Worm (Caenorhabditis elegans) whole organism, late embryonic: Measurements from ENCODE around the gene Y116F11B.7.

Experiments
- C08G9.2 ChIP-seq: sonication (generic microtip); optimal IDR thresholded peaks from 2 replicates; lab custom pipeline; 2016; ENCODE audit warnings: mild to moderate bottlenecking, missing genetic modification characterization, moderate library complexity, missing compliant biosample characterization
- C38D4.7 ChIP-seq: fragments of 200-800 bp; sonication (Bioruptor generic); optimal IDR thresholded peaks from 2 replicates; lab custom pipeline; 2018; ENCODE audit warnings: mild to moderate bottlenecking, missing genetic modification characterization, moderate library complexity, missing compliant biosample characterization
- F13H6.1 ChIP-seq: sonication (generic microtip); optimal IDR thresholded peaks from 2 replicates; lab custom pipeline; 2016; ENCODE audit warnings: missing genetic modification characterization, missing compliant biosample characterization
- K02D7.2 ChIP-seq: sonication (generic microtip); optimal IDR thresholded peaks from 2 replicates; lab custom pipeline; 2017; ENCODE audit warnings: mild to moderate bottlenecking, missing genetic modification characterization, missing compliant biosample characterization
- T23F11.4 ChIP-seq: fragments of 200-800 bp; sonication (Bioruptor generic); optimal IDR thresholded peaks from 2 replicates; lab custom pipeline; 2018; ENCODE audit warnings: mild to moderate bottlenecking, missing genetic modification characterization, missing compliant biosample characterization
- Y22D7AL.16 ChIP-seq: sonication (generic microtip); optimal IDR thresholded peaks from 2 replicates; lab custom pipeline; 2016; ENCODE audit warnings: missing genetic modification characterization, missing compliant biosample characterization
- ama-1 ChIP-seq: fragments of 150-350 bp; optimal IDR thresholded peaks from 2 replicates; lab custom pipeline; 2014
- ceh-18 ChIP-seq: sonication (generic microtip); optimal IDR thresholded peaks from 2 replicates; lab custom pipeline; 2016; ENCODE audit warnings: missing genetic modification characterization, missing compliant biosample characterization
- ceh-2 ChIP-seq: sonication (generic microtip); optimal IDR thresholded peaks from 2 replicates; lab custom pipeline; 2016; ENCODE audit warnings: missing genotype, missing genetic modification characterization, missing compliant biosample characterization
- ceh-31 ChIP-seq: sonication (generic microtip); optimal IDR thresholded peaks from 2 replicates; lab custom pipeline; 2016; ENCODE audit warnings: missing genetic modification characterization, missing compliant biosample characterization
- ceh-48 ChIP-seq: sonication (generic microtip); optimal IDR thresholded peaks from 2 replicates; lab custom pipeline; 2016; ENCODE audit warnings: missing genetic modification characterization, inconsistent platforms, missing compliant biosample characterization
- che-1 ChIP-seq: sonication (generic microtip); optimal IDR thresholded peaks from 2 replicates; lab custom pipeline; 2016; ENCODE audit warnings: mild to moderate bottlenecking, missing genetic modification characterization, missing compliant biosample characterization
- elt-2 ChIP-seq: sonication (generic microtip); optimal IDR thresholded peaks from 2 replicates; lab custom pipeline; 2016; ENCODE audit warnings: missing genetic modification reagents, missing genetic modification characterization, missing compliant biosample characterization
- elt-4 ChIP-seq: sonication (generic microtip); optimal IDR thresholded peaks from 2 replicates; lab custom pipeline; 2016; ENCODE audit warnings: missing genetic modification characterization, missing compliant biosample characterization
- ets-4 ChIP-seq: sonication (generic microtip); optimal IDR thresholded peaks from 2 replicates; lab custom pipeline; 2016; ENCODE audit warnings: missing genetic modification characterization, missing compliant biosample characterization
- eyg-1 ChIP-seq: sonication (generic microtip); optimal IDR thresholded peaks from 2 replicates; lab custom pipeline; 2016; ENCODE audit warnings: missing genotype, missing genetic modification characterization, missing compliant biosample characterization
- fkh-10 ChIP-seq: fragments of 150-350 bp; optimal IDR thresholded peaks from 2 replicates; lab custom pipeline; 2014; ENCODE audit warnings: missing biosample characterization, missing genetic modification reagents, missing genetic modification characterization
- hlh-15 ChIP-seq: sonication (generic microtip); optimal IDR thresholded peaks from 2 replicates; lab custom pipeline; 2016; ENCODE audit warnings: missing genetic modification characterization, missing compliant biosample characterization
- hlh-30 ChIP-seq: sonication (generic microtip); optimal IDR thresholded peaks from 2 replicates; lab custom pipeline; 2017; ENCODE audit warnings: antibody characterized with exemption, missing genetic modification characterization, missing compliant biosample characterization; ENCODE audit not compliant: insufficient read depth
- hlh-6 ChIP-seq: sonication (generic microtip); optimal IDR thresholded peaks from 2 replicates; lab custom pipeline; 2016; ENCODE audit warnings: missing genotype, missing genetic modification characterization, missing compliant biosample characterization
- hlh-8 ChIP-seq: sonication (generic microtip); optimal IDR thresholded peaks from 2 replicates; lab custom pipeline; 2016; ENCODE audit warnings: missing genotype, missing genetic modification characterization, missing compliant biosample characterization
- lim-6 ChIP-seq: sonication (generic microtip); optimal IDR thresholded peaks from 2 replicates; lab custom pipeline; 2016; ENCODE audit warnings: missing genetic modification characterization, missing compliant biosample characterization
- madf-2 ChIP-seq: sonication (generic microtip); optimal IDR thresholded peaks from 2 replicates; lab custom pipeline; 2017; ENCODE audit warnings: missing genetic modification characterization, missing compliant biosample characterization
- mec-3 ChIP-seq: sonication (generic microtip); optimal IDR thresholded peaks from 2 replicates; lab custom pipeline; 2016; ENCODE audit warnings: borderline replicate concordance, missing genetic modification characterization, missing compliant biosample characterization
- nfya-1 ChIP-seq: sonication (generic microtip); optimal IDR thresholded peaks from 2 replicates; lab custom pipeline; 2017; ENCODE audit warnings: missing genetic modification characterization, mild to moderate bottlenecking, missing compliant biosample characterization, antibody characterized with exemption, moderate library complexity
- nhr-11 ChIP-seq: fragments of 150-350 bp; optimal IDR thresholded peaks from 2 replicates; lab custom pipeline; 2014; ENCODE audit warnings: missing biosample characterization, missing genetic modification characterization
- nhr-232 ChIP-seq: sonication (generic microtip); optimal IDR thresholded peaks from 2 replicates; lab custom pipeline; 2016; ENCODE audit warnings: missing genetic modification characterization, missing compliant biosample characterization
- npax-4 ChIP-seq: sonication (generic microtip); optimal IDR thresholded peaks from 2 replicates; lab custom pipeline; 2016; ENCODE audit warnings: missing genetic modification characterization, missing compliant biosample characterization
- odd-2 ChIP-seq: sonication (generic microtip); optimal IDR thresholded peaks from 2 replicates; lab custom pipeline; 2017; ENCODE audit warnings: antibody characterized with exemption, mild to moderate bottlenecking, missing genetic modification characterization, missing compliant biosample characterization
- pat-9 ChIP-seq: fragments of 200-800 bp; sonication (Bioruptor generic); optimal IDR thresholded peaks from 2 replicates; lab custom pipeline; 2018; ENCODE audit warnings: mild to moderate bottlenecking, missing genetic modification characterization, moderate library complexity, missing compliant biosample characterization
- pha-2 ChIP-seq: sonication (generic microtip); optimal IDR thresholded peaks from 2 replicates; lab custom pipeline; 2017; ENCODE audit warnings: mild to moderate bottlenecking, missing genetic modification characterization, missing compliant biosample characterization
- rnt-1 ChIP-seq: sonication (generic microtip); optimal IDR thresholded peaks from 2 replicates; lab custom pipeline; 2016; ENCODE audit warnings: missing genetic modification characterization, missing compliant biosample characterization
- sdc-2 ChIP-seq: sonication (generic microtip); optimal IDR thresholded peaks from 2 replicates; lab custom pipeline; 2016; ENCODE audit warnings: missing genotype, missing genetic modification characterization, missing compliant biosample characterization
- sox-2 ChIP-seq: fragments of 200-800 bp; sonication (Bioruptor generic); IDR thresholded peaks from 2 replicates; pipeline ENCODE4 v1.3.6; 2022; ENCODE audit warnings: missing genetic modification reagents, missing genetic modification characterization, missing compliant biosample characterization
- syd-9 ChIP-seq: sonication (generic microtip); optimal IDR thresholded peaks from 2 replicates; lab custom pipeline; 2016; ENCODE audit warnings: mild to moderate bottlenecking, missing genetic modification characterization, moderate library complexity, missing compliant biosample characterization
- tbx-2 ChIP-seq: sonication (generic microtip); optimal IDR thresholded peaks from 2 replicates; lab custom pipeline; 2016; ENCODE audit warnings: missing genetic modification characterization, missing compliant biosample characterization
- ttx-3 ChIP-seq: sonication (generic microtip); optimal IDR thresholded peaks from 2 replicates; lab custom pipeline; 2016; ENCODE audit warnings: missing genetic modification reagents, missing genetic modification characterization, missing compliant biosample characterization
- unc-42 ChIP-seq: sonication (generic microtip); optimal IDR thresholded peaks from 2 replicates; lab custom pipeline; 2016; ENCODE audit warnings: missing genotype, missing genetic modification characterization, missing compliant biosample characterization
- unc-55 ChIP-seq: sonication (generic microtip); optimal IDR thresholded peaks from 2 replicates; lab custom pipeline; 2017; ENCODE audit warnings: missing biosample characterization, missing genetic modification reagents, missing genetic modification characterization
- zip-5 ChIP-seq: sonication (generic microtip); optimal IDR thresholded peaks from 2 replicates; lab custom pipeline; 2016; ENCODE audit warnings: missing genetic modification characterization, missing compliant biosample characterization
- ztf-16 ChIP-seq: sonication (generic microtip); optimal IDR thresholded peaks from 2 replicates; lab custom pipeline; 2017; ENCODE audit warnings: missing genetic modification characterization, missing compliant biosample characterization

The Y116F11B.7 gene

ce11 chrV:19857334-19857733 is 9.2 kb downstream of the Y116F11B.7 start, which contains the start of gene Y116F11B.8:
Y116F11B.8 (plus strand) TSS chrV:19857634.
- TF ChIP-seq syd-9 (tag; lab: Kevin White, UChicago) (no peak), ceh-31 (tag; lab: Kevin White, UChicago) (no peak), C38D4.7 (GFP tag; lab: Kevin White, UChicago) (no peak)
- TF ChIP-seq, all 69 proteins: peak for 0

- TF ChIP-seq K02D7.2, result no peak
- TF ChIP-seq elt-2, result no peak
These were observed 12.1 kb downstream of the Y116F11B.7 start for ce11 chrV:19860225-19860624.

DNA sequence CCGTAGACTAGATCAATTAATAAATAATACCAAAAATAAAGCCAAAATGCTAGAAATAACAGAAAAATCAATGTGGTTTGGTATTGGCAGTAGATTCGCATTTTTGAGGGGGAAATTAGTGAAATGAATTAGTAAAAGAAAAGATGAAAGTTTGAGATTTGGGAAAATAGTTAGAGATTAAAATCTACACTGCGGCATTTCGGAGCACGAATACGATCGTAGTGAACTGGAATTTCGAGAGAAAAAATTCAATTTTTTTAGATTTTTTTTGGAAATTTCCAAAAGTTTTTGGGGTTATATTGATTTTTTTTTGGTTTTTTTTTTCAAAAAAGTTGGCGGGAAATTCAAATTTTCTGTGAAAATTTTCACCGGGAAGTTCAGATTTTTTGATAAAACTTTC is 19.8 kb downstream of the Y116F11B.7 start, which contains the start of gene Y116F11B.9:
Y116F11B.9 (minus strand) TSS at position 101 of the 400 bp plus-strand sequence.
- TF ChIP-seq ztf-16 (no peak), ceh-18 (tag; lab: Kevin White, UChicago) (no peak), tbx-2 (tag; lab: Kevin White, UChicago) (no peak), syd-9 (tag; lab: Kevin White, UChicago) (no peak), ceh-48 (tag; lab: Kevin White, UChicago) (no peak), fkh-10 (no peak), pha-2 (tag; lab: Kevin White, UChicago) (no peak), mec-3 (tag; lab: Kevin White, UChicago) (no peak), nhr-232 (no peak), sdc-2 (tag; lab: Kevin White, UChicago) (no peak), che-1 (tag; lab: Kevin White, UChicago) (no peak), hlh-6 (tag; lab: Kevin White, UChicago) (no peak), eyg-1 (tag; lab: Kevin White, UChicago) (no peak), ets-4 (tag; lab: Kevin White, UChicago) (no peak), ttx-3 (no peak), hlh-15 (tag; lab: Kevin White, UChicago) (no peak), elt-2 (no peak), madf-2 (tag; lab: Kevin White, UChicago) (no peak), sox-2 (GFP tag; lab: Robert Waterston, UW) (no peak), C08G9.2 (no peak)

ce11 chrV:19882916-19883315 is 34.8 kb downstream of the Y116F11B.7 start, which contains the start of gene Y116F11B.13:
Y116F11B.13 (plus strand) TSS chrV:19883216.
- TF ChIP-seq F13H6.1 (tag; lab: Kevin White, UChicago), result no peak
- no peak for TF ChIP-seq npax-4 (tag; lab: Kevin White, UChicago)
- no peak for TF ChIP-seq lim-6
- TF ChIP-seq ama-1 (lab: Kevin White, UChicago), result no peak

ce11 chrV:19895250-19895649 is 47.1 kb downstream of the Y116F11B.7 start, which contains the start of gene gly-4:
gly-4 (minus strand) TSS chrV:19895350.
- TF ChIP-seq eyg-1 (tag; lab: Kevin White, UChicago) (no peak), T23F11.4 (GFP tag; lab: Kevin White, UChicago) (no peak), odd-2 (no peak), ets-4 (tag; lab: Kevin White, UChicago) (no peak), C38D4.7 (GFP tag; lab: Kevin White, UChicago) (no peak), ceh-2 (no peak), pat-9 (tag; lab: Kevin White, UChicago) (no peak), nhr-11 (tag; lab: Kevin White, UChicago) (no peak), Y22D7AL.16 (no peak)

ce11 chrV:19897557-19897956 is 49.4 kb downstream of the Y116F11B.7 start:
- TF ChIP-seq ceh-18 (tag; lab: Kevin White, UChicago), result peak; percentile 56
- TF ChIP-seq tbx-2 (tag; lab: Kevin White, UChicago), result peak; percentile 29
- peak; percentile 36 for TF ChIP-seq rnt-1
- peak; percentile 79 for TF ChIP-seq hlh-8 (tag; lab: Kevin White, UChicago)
- TF ChIP-seq ets-4 (tag; lab: Kevin White, UChicago), result no peak
- TF ChIP-seq nhr-11 (tag; lab: Kevin White, UChicago), result no peak
- TF ChIP-seq unc-55 (GFP tag; lab: Kevin White, UChicago), result peak; percentile 81
- peak; percentile 75 for TF ChIP-seq nfya-1
- TF ChIP-seq ceh-31 (tag; lab: Kevin White, UChicago), result peak; percentile 49
- no peak for TF ChIP-seq elt-4 (tag; lab: Kevin White, UChicago)
- TF ChIP-seq zip-5 (tag; lab: Kevin White, UChicago), result no peak
- peak; percentile 17 for TF ChIP-seq hlh-30
- peak; percentile 30 for TF ChIP-seq unc-42 (tag; lab: Kevin White, UChicago)
- no peak for TF ChIP-seq pat-9 (tag; lab: Kevin White, UChicago)
